Worm (Caenorhabditis elegans): ENCODE data around the gene Y51H7C.41.

- TF ChIP-seq tab-1 (GFP tag; IDR thresholded peaks at IDR 0.05) (no peak), ztf-29 (GFP tag; IDR thresholded peaks at IDR 0.05) (no peak), klf-2 (GFP tag; conservative IDR thresholded peaks at IDR 0.05) (no peak), flt-1 (GFP tag; IDR thresholded peaks at IDR 0.05) (no peak)
Measured at ce11 chrII:1371533-1371932, 31.6 kb upstream of the Y51H7C.41 start.

All from whole organism, midembryonic.